Fruit fly (Drosophila melanogaster) S2 (cell line): Measurements from ENCODE around the gene CycC.

ENCODE experiments used
- CG8478 ChIP-seq: fragments of >200 bp; optimal IDR thresholded peaks from 2 replicates; lab custom pipeline; 2018
- CTCF ChIP-seq, 2 experiments: fragments of >200 bp; optimal IDR thresholded peaks; 2 replicates each; lab custom pipeline; 2018

DNA sequence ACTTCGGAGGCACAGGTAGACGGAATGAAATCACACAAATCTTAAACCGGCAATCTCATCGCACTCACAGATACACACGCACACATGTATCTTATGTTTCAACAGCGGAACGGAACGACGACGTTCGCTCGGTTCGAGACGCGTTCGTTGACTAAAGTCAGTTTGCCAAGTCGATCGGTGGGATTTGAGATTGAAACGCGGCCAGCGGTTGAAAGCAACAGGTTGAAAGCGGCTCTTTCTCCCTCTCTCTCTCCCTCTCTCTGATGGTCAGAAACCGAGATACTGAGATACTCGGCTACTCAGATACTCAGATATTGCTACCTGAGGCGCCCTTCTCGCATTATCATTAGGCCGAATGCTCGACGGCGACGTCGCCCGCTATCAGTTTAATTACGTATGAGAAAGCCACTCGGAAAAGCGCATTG is 36.2 kb downstream of the CycC start:
- TF ChIP-seq CTCF (optimal IDR thresholded peaks at IDR 0.05; lab: Kevin White, UChicago) (no peak), CG8478 (lab: Kevin White, UChicago) (no peak)
